Worm (Caenorhabditis elegans) whole organism, young adult: ENCODE data around the gene C47D2.1.

Experiments
- K11D2.4 ChIP-seq: fragments of 200-800 bp; sonication (Bioruptor generic); IDR thresholded peaks from 2 replicates; pipeline ENCODE4 v1.3.6; 2022; ENCODE audit warnings: missing genetic modification reagents, missing genetic modification characterization, missing compliant biosample characterization
- athp-1 ChIP-seq: sonication (generic microtip); optimal IDR thresholded peaks from 2 replicates; lab custom pipeline; 2017; ENCODE audit warnings: mild to moderate bottlenecking, missing genetic modification characterization, missing compliant biosample characterization
- bed-1 ChIP-seq: fragments of 200-800 bp; sonication (Bioruptor generic); IDR thresholded peaks from 2 replicates; pipeline ENCODE4 v1.3.6; 2022; ENCODE audit warnings: missing genetic modification reagents, missing genetic modification characterization, missing compliant biosample characterization
- ceh-100 ChIP-seq: fragments of 200-800 bp; sonication (Bioruptor generic); IDR thresholded peaks from 2 replicates; pipeline ENCODE4 v1.3.6; 2022; ENCODE audit warnings: missing genetic modification reagents, missing genetic modification characterization, missing compliant biosample characterization
- dpl-1 ChIP-seq: fragments of 150-350 bp; optimal IDR thresholded peaks from 2 replicates; lab custom pipeline; 2014; ENCODE audit warnings: missing biosample characterization, missing genetic modification reagents, missing genetic modification characterization
- egl-18 ChIP-seq: fragments of 200-800 bp; sonication (Bioruptor generic); IDR thresholded peaks from 2 replicates; pipeline ENCODE4 v1.3.6; 2022; ENCODE audit warnings: missing genetic modification reagents, missing genetic modification characterization, missing compliant biosample characterization
- hlh-12 ChIP-seq: sonication (generic microtip); optimal IDR thresholded peaks from 2 replicates; lab custom pipeline; 2016; ENCODE audit warnings: missing genetic modification characterization, missing compliant biosample characterization
- hsf-1 ChIP-seq: fragments of 200-800 bp; sonication (Bioruptor generic); IDR thresholded peaks from 2 replicates; pipeline ENCODE4 v1.3.6; 2022; ENCODE audit warnings: missing genetic modification reagents, missing genetic modification characterization, missing compliant biosample characterization
- pha-4 ChIP-seq: fragments of 150-350 bp; sonication (generic microtip); optimal IDR thresholded peaks from 2 replicates; lab custom pipeline; 2014; ENCODE audit warnings: missing biosample characterization, missing genetic modification reagents, missing genetic modification characterization
- sdz-38 ChIP-seq: sonication (generic microtip); optimal IDR thresholded peaks from 2 replicates; lab custom pipeline; 2016; ENCODE audit warnings: missing genotype, missing genetic modification characterization, missing compliant biosample characterization
- snpc-4 ChIP-seq, 5 experiments: fragments of 150-350 bp in 1 of 5; sonication (generic microtip) in 4 of 5; optimal IDR thresholded peaks; 2 replicates each; lab custom pipeline; 2014 to 2018; ENCODE audit warnings: missing genetic modification characterization in 5 of 5, missing biosample characterization in 3 of 5, antibody characterized with exemption in 2 of 5, mild to moderate bottlenecking in 2 of 5, missing compliant biosample characterization in 2 of 5, missing genotype in 2 of 5, moderate library complexity in 2 of 5, missing genetic modification reagents in 1 of 5
- unc-62 ChIP-seq: fragments of 150-350 bp; optimal IDR thresholded peaks from 2 replicates; lab custom pipeline; 2014; ENCODE audit warnings: missing biosample characterization, missing genetic modification reagents, missing genetic modification characterization
- zim-3 ChIP-seq: sonication (generic microtip); optimal IDR thresholded peaks from 2 replicates; lab custom pipeline; 2017; ENCODE audit warnings: mild to moderate bottlenecking, missing genetic modification characterization, moderate library complexity, missing compliant biosample characterization

DNA sequence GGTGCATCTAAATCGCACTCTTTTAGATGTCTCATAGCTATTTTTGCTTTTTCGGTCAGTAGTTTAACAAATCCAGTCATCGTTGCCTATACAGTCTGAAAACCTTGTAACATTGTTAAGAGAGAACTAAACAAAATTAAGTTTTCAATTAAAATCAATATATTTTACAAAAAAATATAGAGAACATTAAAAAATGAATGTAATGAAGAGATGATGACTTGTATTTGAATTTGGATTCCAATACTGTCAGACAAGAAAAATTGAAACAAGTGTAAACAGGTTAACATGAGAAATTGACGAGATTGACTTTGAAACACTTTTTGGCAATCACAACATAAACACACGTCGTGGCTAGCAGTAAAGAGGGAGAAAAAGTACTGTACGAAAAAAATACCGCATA, 29.8 kb upstream of the C47D2.1 start, which contains the start of gene C17H11.5:
- TF ChIP-seq pha-4 (no peak), dpl-1 (GFP tag; lab: Kevin White, UChicago) (no peak), hlh-12 (no peak), sdz-38 (tag; lab: Kevin White, UChicago) (no peak), K11D2.4 (GFP tag; lab: Robert Waterston, UW) (no peak), unc-62 (GFP tag; lab: Kevin White, UChicago) (no peak), snpc-4 (GFP tag; optimal IDR thresholded peaks at IDR 0.05; lab: Kevin White, UChicago) (no peak), snpc-4 (tag; optimal IDR thresholded peaks at IDR 0.05; lab: Kevin White, UChicago) (no peak), egl-18 (GFP tag; lab: Robert Waterston, UW) (no peak), ceh-100 (GFP tag; lab: Robert Waterston, UW) (no peak), zim-3 (no peak), bed-1 (GFP tag; lab: Robert Waterston, UW) (no peak), athp-1 (no peak), hsf-1 (GFP tag; lab: Robert Waterston, UW) (no peak)
